Fruit fly (Drosophila melanogaster) whole organism, wandering third instar larva: ENCODE data around the gene Cad88C.
A peak's percentile ranks its signal among the peaks of the same experiment; 100 is the strongest.

Experiments used
- GATAd ChIP-seq: sonication (Bioruptor generic); optimal IDR thresholded peaks from 2 replicates; lab custom pipeline; 2016; ENCODE audit warnings: missing biosample characterization, missing genetic modification characterization
- Hr78 ChIP-seq: fragments of >200 bp; optimal IDR thresholded peaks from 2 replicates; lab custom pipeline; 2017; ENCODE audit warnings: missing biosample characterization, missing genetic modification characterization
- ey ChIP-seq: fragments of 200-800 bp; sonication (Bioruptor generic); optimal IDR thresholded peaks from 2 replicates; lab custom pipeline; 2016; ENCODE audit warnings: missing biosample characterization, missing genetic modification characterization
- h ChIP-seq: fragments of 200-800 bp; sonication (Bioruptor generic); optimal IDR thresholded peaks from 3 replicates; lab custom pipeline; 2016; ENCODE audit warnings: missing biosample characterization, mild to moderate bottlenecking, missing genetic modification characterization
- pan ChIP-seq: fragments of >200 bp; optimal IDR thresholded peaks from 2 replicates; lab custom pipeline; 2017
- psq ChIP-seq: fragments of 200-800 bp; sonication (Bioruptor generic); optimal IDR thresholded peaks from 3 replicates; lab custom pipeline; 2017; ENCODE audit warnings: missing biosample characterization, mild to moderate bottlenecking, missing genetic modification characterization, moderate library complexity
- sv ChIP-seq: fragments of 200-800 bp; sonication (Bioruptor generic); optimal IDR thresholded peaks from 3 replicates; lab custom pipeline; 2016; ENCODE audit warnings: missing biosample characterization, missing genetic modification characterization
- usp ChIP-seq: fragments of >200 bp; optimal IDR thresholded peaks from 2 replicates; lab custom pipeline; 2017; ENCODE audit warnings: missing biosample characterization, missing genetic modification characterization

DNA sequence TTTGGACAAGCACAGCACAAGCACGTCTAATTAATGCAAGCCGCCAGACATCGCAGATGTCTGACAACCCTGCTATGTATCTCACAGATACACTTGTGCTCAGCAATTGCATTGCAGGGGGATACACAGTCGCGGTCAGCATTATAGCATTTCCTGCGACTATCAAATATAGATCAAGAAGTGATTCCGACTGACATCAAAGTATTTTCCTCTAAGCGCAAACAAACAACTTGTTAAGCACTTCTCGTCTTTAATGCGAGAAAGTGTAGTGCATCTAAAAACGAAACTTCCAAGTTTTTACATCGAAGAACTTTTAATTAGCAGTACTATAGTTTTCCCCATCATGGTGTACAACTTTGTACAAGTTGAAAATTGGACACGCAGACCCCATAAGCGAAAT lies 42.6 kb downstream of the Cad88C start:
- TF ChIP-seq psq: no peak
- no peak for TF ChIP-seq usp
- TF ChIP-seq Hr78 (GFP tag; lab: Kevin White, UChicago): no peak
- no peak for TF ChIP-seq sv (GFP tag; lab: Kevin White, UChicago)
- no peak for TF ChIP-seq GATAd (GFP tag; lab: Kevin White, UChicago)
- no peak for TF ChIP-seq pan (lab: Kevin White, UChicago)
- no peak for TF ChIP-seq h
- peak; percentile 16 for TF ChIP-seq ey (GFP tag; lab: Kevin White, UChicago)
